Worm (Caenorhabditis elegans): ENCODE data around the gene gly-8.

DNA sequence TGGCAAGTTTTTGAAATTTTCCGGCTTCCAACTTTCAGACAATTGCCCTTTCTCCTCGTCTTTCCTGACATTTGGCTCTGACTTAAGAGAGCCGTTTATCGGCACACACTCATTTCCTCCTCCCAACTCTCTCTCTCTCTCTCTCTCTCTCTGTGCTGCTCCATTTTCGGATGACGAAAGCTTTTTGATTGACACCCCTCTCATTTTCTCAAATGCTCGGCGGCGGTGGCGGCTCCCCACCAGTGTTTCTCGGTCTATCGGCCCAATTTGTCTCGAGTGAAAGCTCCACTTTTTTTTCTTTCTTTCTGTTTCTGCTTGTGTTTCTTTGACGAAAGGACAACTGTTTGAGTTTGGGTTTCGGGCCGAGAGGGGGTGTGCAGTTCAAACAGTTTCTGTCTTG lies 34.8 kb downstream of the gly-8 start:
- TF ChIP-seq ama-1 (optimal IDR thresholded peaks at IDR 0.05), result no peak
- TF ChIP-seq ama-1 (GFP tag; optimal IDR thresholded peaks at IDR 0.05), result no peak
- no peak for TF ChIP-seq sptf-2 (GFP tag; optimal IDR thresholded peaks at IDR 0.05)
- no peak for TF ChIP-seq ztf-25 (GFP tag; IDR thresholded peaks at IDR 0.05)
- no peak for TF ChIP-seq ekl-4 (GFP tag; IDR thresholded peaks at IDR 0.05)
- no peak for TF ChIP-seq tlf-1 (GFP tag; optimal IDR thresholded peaks at IDR 0.05)
- TF ChIP-seq unc-62 (GFP tag; optimal IDR thresholded peaks at IDR 0.05), result no peak
- TF ChIP-seq efl-1 (GFP tag; optimal IDR thresholded peaks at IDR 0.05), result no peak
- no peak for TF ChIP-seq ets-4 (GFP tag; optimal IDR thresholded peaks at IDR 0.05)
- no peak for TF ChIP-seq lag-1 (GFP tag; IDR thresholded peaks at IDR 0.05)

All from whole organism, young adult.